Fruit fly (Drosophila melanogaster): ENCODE data around the gene Jhbp2.

- TF ChIP-seq CG8478 (optimal IDR thresholded peaks at IDR 0.05) (no peak), CTCF (optimal IDR thresholded peaks at IDR 0.05) (no peak)
These were observed 20.0 kb upstream of the Jhbp2 start for dm6 chr3R:4981076-4981593.

Data from S2 (cell line).